Worm (Caenorhabditis elegans): ENCODE data around the gene srx-34.
A peak's percentile ranks its signal among the peaks of the same experiment; 100 is the strongest.

srx-34 gene

ce11 chrV:7129460-7129859 lies 9.4 kb upstream of the srx-34 start, which contains the start of gene T01C4.8:
Gene T01C4.8, minus strand, starts transcription at chrV:7129560.
- no peak for TF ChIP-seq zag-1 (tag; optimal IDR thresholded peaks at IDR 0.05)
- no peak for TF ChIP-seq sdz-12 (GFP tag; optimal IDR thresholded peaks at IDR 0.05)
- no peak for TF ChIP-seq daf-12 (tag; optimal IDR thresholded peaks at IDR 0.05)
- no peak for TF ChIP-seq nhr-42 (GFP tag; IDR thresholded peaks at IDR 0.05)
- TF ChIP-seq F37D6.2 (tag; optimal IDR thresholded peaks at IDR 0.05) = no peak
- TF ChIP-seq lin-15B (tag; optimal IDR thresholded peaks at IDR 0.05) = no peak
- no peak for TF ChIP-seq hlh-30 (tag; optimal IDR thresholded peaks at IDR 0.05; ENCODE audit: insufficient read depth)
- no peak for TF ChIP-seq fkh-10 (GFP tag; optimal IDR thresholded peaks at IDR 0.05)
- TF ChIP-seq saeg-2 (GFP tag; IDR thresholded peaks at IDR 0.05) = no peak
- no peak for TF ChIP-seq dmd-9 (GFP tag; IDR thresholded peaks at IDR 0.05)

- TF ChIP-seq snpc-1.2 (GFP tag; IDR thresholded peaks at IDR 0.05) (no peak), unc-62 (GFP tag; optimal IDR thresholded peaks at IDR 0.05 in 1 of 2) (peak in 1 of 2 experiments; percentile 96), unc-62 (tag; optimal IDR thresholded peaks at IDR 0.05) (no peak), ztf-7 (tag; optimal IDR thresholded peaks at IDR 0.05) (no peak), R02D3.7 (tag; optimal IDR thresholded peaks at IDR 0.05) (no peak), pha-4 (GFP tag; IDR thresholded peaks at IDR 0.05) (no peak), pha-4 (tag; optimal IDR thresholded peaks at IDR 0.05) (no peak), nhr-76 (tag; optimal IDR thresholded peaks at IDR 0.05) (no peak), nhr-25 (tag; optimal IDR thresholded peaks at IDR 0.05; ENCODE audit: borderline replicate concordance, insufficient read depth) (no peak), lin-38 (GFP tag; IDR thresholded peaks at IDR 0.05) (no peak)
Measured at ce11 chrV:7123979-7124378, 3.9 kb upstream of the srx-34 start.

ce11 chrV:7123188-7123708 lies 3.2 kb upstream of the srx-34 start, which contains the start of gene lmd-5:
Gene lmd-5, plus strand, starts transcription at chrV:7123658.
- no peak for TF ChIP-seq madf-9 (GFP tag; conservative IDR thresholded peaks at IDR 0.05)
- TF ChIP-seq unc-62 (GFP tag; optimal IDR thresholded peaks at IDR 0.05 in 1 of 2) = peak in 1 of 2 experiments; percentile 67
- TF ChIP-seq unc-62 (tag; optimal IDR thresholded peaks at IDR 0.05) = no peak
- no peak for TF ChIP-seq nhr-42 (GFP tag; IDR thresholded peaks at IDR 0.05)
- TF ChIP-seq aha-1 (tag) = peak; percentile 91

ce11 chrV:7118796-7119195 lies 1.3 kb downstream of the srx-34 start, which contains the start of gene srx-33:
Gene srx-33, minus strand, starts transcription at chrV:7118896.
- no peak for TF ChIP-seq fos-1 (tag; optimal IDR thresholded peaks at IDR 0.05)
- TF ChIP-seq ceh-44 (GFP tag; IDR thresholded peaks at IDR 0.05) = no peak
- TF ChIP-seq jun-1 (tag; optimal IDR thresholded peaks at IDR 0.05) = no peak
- TF ChIP-seq ceh-32 (tag; optimal IDR thresholded peaks at IDR 0.05; ENCODE audit: poor library complexity) = no peak

ce11 chrV:7112223-7112622 lies 7.8 kb downstream of the srx-34 start:
- TF ChIP-seq tag-97 (GFP tag; IDR thresholded peaks at IDR 0.05) (no peak), unc-62 (GFP tag; optimal IDR thresholded peaks at IDR 0.05 in 1 of 2) (peak in 1 of 2 experiments; percentile 89), unc-62 (tag; optimal IDR thresholded peaks at IDR 0.05) (no peak), aha-1 (tag) (peak; percentile 62)

ce11 chrV:7111276-7111675 lies 8.8 kb downstream of the srx-34 start:
- TF ChIP-seq fkh-10 (GFP tag; optimal IDR thresholded peaks at IDR 0.05) (peak; percentile 80), pqm-1 (tag; optimal IDR thresholded peaks at IDR 0.05) (no peak), rbr-2 (tag; optimal IDR thresholded peaks at IDR 0.05) (peak; percentile 24), ces-1 (GFP tag; optimal IDR thresholded peaks at IDR 0.05) (peak; percentile 71), zip-2 (tag; optimal IDR thresholded peaks at IDR 0.05) (no peak), unc-62 (GFP tag; optimal IDR thresholded peaks at IDR 0.05 in 1 of 2) (peak in 1 of 2 experiments; percentile 56), unc-62 (tag; optimal IDR thresholded peaks at IDR 0.05) (no peak)

Measured in whole organism, L4 larva.